Fruit fly (Drosophila melanogaster) whole organism, prepupa: Measurements from ENCODE around the gene CG12123.
A peak's percentile ranks its signal among the peaks of the same experiment; 100 is the strongest.

Experiments used
- Blimp-1 ChIP-seq: fragments of 200-800 bp; sonication (Bioruptor generic); optimal IDR thresholded peaks from 3 replicates; lab custom pipeline; 2017; ENCODE audit warnings: missing biosample characterization, missing genetic modification characterization, mild to moderate bottlenecking, moderate library complexity, missing genetic modification reagents
- CG10631 ChIP-seq: fragments of 200-800 bp; sonication (Bioruptor generic); optimal IDR thresholded peaks from 2 replicates; lab custom pipeline; 2016; ENCODE audit warnings: missing biosample characterization, missing genetic modification characterization
- CG11294 ChIP-seq: fragments of 200-800 bp; sonication (Bioruptor generic); IDR thresholded peaks from 2 replicates; pipeline ENCODE4 v1.3.6; 2022; ENCODE audit warnings: missing biosample characterization, missing genetic modification characterization
- CG11762 ChIP-seq: fragments of 200-800 bp; sonication (Bioruptor generic); optimal IDR thresholded peaks from 3 replicates; lab custom pipeline; 2016; ENCODE audit warnings: missing biosample characterization, missing genetic modification characterization; ENCODE audit not compliant: insufficient read depth
- CG15336 ChIP-seq: fragments of 200-800 bp; sonication (Bioruptor generic); IDR thresholded peaks from 2 replicates; pipeline ENCODE4 v1.3.6; 2022; ENCODE audit warnings: missing biosample characterization, missing genetic modification characterization
- CG3032 ChIP-seq: fragments of 200-800 bp; optimal IDR thresholded peaks from 2 replicates; lab custom pipeline; 2019; ENCODE audit warnings: missing biosample characterization, mild to moderate bottlenecking, missing genetic modification characterization, moderate library complexity
- CG31627 ChIP-seq: fragments of 200-800 bp; sonication (Bioruptor generic); optimal IDR thresholded peaks from 3 replicates; lab custom pipeline; 2016; ENCODE audit warnings: missing biosample characterization, missing genetic modification characterization
- CG32006 ChIP-seq: fragments of 200-800 bp; sonication (Bioruptor generic); optimal IDR thresholded peaks from 3 replicates; lab custom pipeline; 2017; ENCODE audit warnings: missing biosample characterization, mild to moderate bottlenecking, missing genetic modification characterization
- CG34406 ChIP-seq: fragments of 200-800 bp; sonication (Bioruptor generic); optimal IDR thresholded peaks from 3 replicates; lab custom pipeline; 2016; ENCODE audit warnings: missing biosample characterization, missing genetic modification characterization
- CG3919 ChIP-seq: fragments of 200-800 bp; sonication (Bioruptor generic); optimal IDR thresholded peaks from 3 replicates; lab custom pipeline; 2016; ENCODE audit warnings: missing biosample characterization, missing genetic modification characterization
- CG6276 ChIP-seq: fragments of 200-800 bp; sonication (Bioruptor generic); optimal IDR thresholded peaks from 2 replicates; lab custom pipeline; 2017; ENCODE audit warnings: missing biosample characterization, mild to moderate bottlenecking, missing genetic modification characterization
- CG6808 ChIP-seq: fragments of 200-800 bp; sonication (Bioruptor generic); optimal IDR thresholded peaks from 3 replicates; lab custom pipeline; 2017; ENCODE audit warnings: missing biosample characterization, missing genetic modification characterization, mild to moderate bottlenecking, moderate library complexity, missing genetic modification reagents
- CG6854 ChIP-seq: fragments of 200-800 bp; sonication (Bioruptor generic); optimal IDR thresholded peaks from 2 replicates; lab custom pipeline; 2017; ENCODE audit warnings: missing biosample characterization, mild to moderate bottlenecking, missing genetic modification characterization
- CG7368 ChIP-seq: fragments of 200-800 bp; sonication (Bioruptor generic); optimal IDR thresholded peaks from 3 replicates; lab custom pipeline; 2016; ENCODE audit warnings: missing biosample characterization, missing genetic modification characterization
- CG8119 ChIP-seq: fragments of 200-800 bp; sonication (Bioruptor generic); IDR thresholded peaks from 3 replicates; pipeline ENCODE4 v1.3.6; 2022; ENCODE audit warnings: missing biosample characterization, missing genetic modification characterization
- CG8319 ChIP-seq: fragments of 200-800 bp; sonication (Bioruptor generic); optimal IDR thresholded peaks from 3 replicates; lab custom pipeline; 2016; ENCODE audit warnings: missing biosample characterization, missing genetic modification characterization
- CG8632 ChIP-seq: fragments of 200-800 bp; sonication (Bioruptor generic); optimal IDR thresholded peaks from 3 replicates; lab custom pipeline; 2016; ENCODE audit warnings: missing biosample characterization, missing genetic modification characterization
- CG9139 ChIP-seq: fragments of 200-800 bp; sonication (Bioruptor generic); optimal IDR thresholded peaks from 3 replicates; lab custom pipeline; 2017; ENCODE audit warnings: missing biosample characterization, mild to moderate bottlenecking, missing genetic modification characterization
- Eip75B ChIP-seq: fragments of 200-800 bp; sonication (Bioruptor generic); optimal IDR thresholded peaks from 3 replicates; lab custom pipeline; 2016; ENCODE audit warnings: missing biosample characterization, missing genetic modification characterization
- Ets96B ChIP-seq: fragments of 200-800 bp; optimal IDR thresholded peaks from 2 replicates; lab custom pipeline; 2019; ENCODE audit warnings: missing biosample characterization, mild to moderate bottlenecking, missing genetic modification characterization, moderate library complexity
- Hr38 ChIP-seq: sonication (Bioruptor generic); optimal IDR thresholded peaks from 2 replicates; lab custom pipeline; 2016; ENCODE audit warnings: missing biosample characterization, missing genetic modification characterization
- Hr39 ChIP-seq: fragments of 200-800 bp; sonication (Bioruptor generic); optimal IDR thresholded peaks from 2 replicates; lab custom pipeline; 2016; ENCODE audit warnings: missing biosample characterization, missing genetic modification characterization
- Hr4 ChIP-seq: fragments of 200-800 bp; sonication (Bioruptor generic); optimal IDR thresholded peaks from 3 replicates; lab custom pipeline; 2016; ENCODE audit warnings: missing biosample characterization, missing genetic modification characterization
- Lpt ChIP-seq: fragments of 200-800 bp; sonication (Bioruptor generic); optimal IDR thresholded peaks from 3 replicates; lab custom pipeline; 2016; ENCODE audit warnings: missing biosample characterization, missing genetic modification characterization
- Met ChIP-seq: fragments of 200-800 bp; sonication (Bioruptor generic); optimal IDR thresholded peaks from 3 replicates; lab custom pipeline; 2016; ENCODE audit warnings: missing biosample characterization, missing genetic modification characterization
- Sox102F ChIP-seq: fragments of 200-800 bp; sonication (Bioruptor generic); optimal IDR thresholded peaks from 2 replicates; lab custom pipeline; 2016; ENCODE audit warnings: missing biosample characterization, mild to moderate bottlenecking, missing genetic modification characterization
- Sox14 ChIP-seq: fragments of 200-800 bp; sonication (Bioruptor generic); optimal IDR thresholded peaks from 3 replicates; lab custom pipeline; 2016; ENCODE audit warnings: missing biosample characterization, missing genetic modification characterization
- achi ChIP-seq: fragments of 200-800 bp; sonication (Bioruptor generic); optimal IDR thresholded peaks from 3 replicates; lab custom pipeline; 2016; ENCODE audit warnings: missing biosample characterization, missing genetic modification characterization
- acj6 ChIP-seq: fragments of 200-800 bp; sonication (Bioruptor generic); optimal IDR thresholded peaks from 3 replicates; lab custom pipeline; 2016; ENCODE audit warnings: missing biosample characterization, missing genetic modification characterization
- cyc ChIP-seq: fragments of 200-800 bp; sonication (Bioruptor generic); optimal IDR thresholded peaks from 3 replicates; lab custom pipeline; 2016; ENCODE audit warnings: missing biosample characterization, missing genetic modification characterization
- dac ChIP-seq: fragments of 200-800 bp; sonication (Bioruptor generic); optimal IDR thresholded peaks from 2 replicates; lab custom pipeline; 2017; ENCODE audit warnings: missing biosample characterization, mild to moderate bottlenecking, missing genetic modification characterization
- eg ChIP-seq: fragments of 200-800 bp; sonication (Bioruptor generic); IDR thresholded peaks from 3 replicates; pipeline ENCODE4 v1.3.6; 2022; ENCODE audit warnings: missing biosample characterization, missing genetic modification characterization
- esn ChIP-seq: fragments of 200-800 bp; sonication (Bioruptor generic); optimal IDR thresholded peaks from 2 replicates; lab custom pipeline; 2016; ENCODE audit warnings: missing biosample characterization, mild to moderate bottlenecking, missing genetic modification characterization, moderate library complexity
- fd59A ChIP-seq: fragments of 200-800 bp; sonication (Bioruptor generic); optimal IDR thresholded peaks from 2 replicates; lab custom pipeline; 2017; ENCODE audit warnings: missing biosample characterization, mild to moderate bottlenecking, missing genetic modification characterization, missing genetic modification reagents
- salr ChIP-seq, 2 experiments: fragments of 200-800 bp; sonication (Bioruptor generic); optimal IDR thresholded peaks; 3 replicates each; lab custom pipeline; 2016 to 2018; ENCODE audit warnings: missing biosample characterization in 2 of 2, missing genetic modification characterization in 2 of 2, mild to moderate bottlenecking in 1 of 2
- ss ChIP-seq, 2 experiments: fragments of 200-800 bp; sonication (Bioruptor generic); optimal IDR thresholded peaks; 2 replicates in 1 of 2; 3 replicates in 1 of 2; lab custom pipeline; 2017 to 2018; ENCODE audit warnings: mild to moderate bottlenecking in 2 of 2, missing biosample characterization in 2 of 2, missing genetic modification characterization in 2 of 2, moderate library complexity in 1 of 2
- svp ChIP-seq: fragments of 200-800 bp; sonication (Bioruptor generic); peaks from one replicate; lab custom pipeline; 2016; ENCODE audit warnings: missing biosample characterization, missing genetic modification characterization
- topi ChIP-seq: fragments of 200-800 bp; sonication (Bioruptor generic); optimal IDR thresholded peaks from 3 replicates; lab custom pipeline; 2016; ENCODE audit warnings: missing biosample characterization, missing genetic modification characterization
- vri ChIP-seq: fragments of 200-800 bp; sonication (Bioruptor generic); optimal IDR thresholded peaks from 3 replicates; lab custom pipeline; 2016; ENCODE audit warnings: missing biosample characterization, mild to moderate bottlenecking, missing genetic modification characterization

CG12123 gene

dm6 chrX:8420772-8421448 is 21.2 kb downstream of the CG12123 start (continued):
- TF ChIP-seq CG6276 (peak; percentile 75), Sox14 (GFP tag; lab: Kevin White, UChicago) (peak; percentile 67), Met (GFP tag; lab: Kevin White, UChicago) (no peak), CG6808 (peak; percentile 70), CG8119 (GFP tag; lab: Robert Waterston, UW) (peak; percentile 82), achi (GFP tag; lab: Kevin White, UChicago) (peak; percentile 91), Hr4 (GFP tag; lab: Kevin White, UChicago) (no peak), Ets96B (tag; lab: Kevin White, UChicago) (peak; percentile 60), CG3032 (tag; lab: Kevin White, UChicago) (peak; percentile 37), vri (GFP tag; lab: Kevin White, UChicago) (peak; percentile 52), CG11762 (GFP tag; lab: Kevin White, UChicago) (no peak), CG8319 (no peak), Hr38 (GFP tag; lab: Kevin White, UChicago) (no peak), topi (GFP tag; lab: Kevin White, UChicago) (peak; percentile 37), CG8632 (GFP tag; lab: Kevin White, UChicago) (peak; percentile 31), CG9139 (GFP tag; lab: Kevin White, UChicago) (peak; percentile 76), Blimp-1 (GFP tag; lab: Kevin White, UChicago) (peak; percentile 82), CG32006 (no peak), esn (GFP tag; lab: Kevin White, UChicago) (peak; percentile 63), CG3919 (no peak), cyc (GFP tag; lab: Kevin White, UChicago) (peak; percentile 41), Eip75B (GFP tag; lab: Kevin White, UChicago) (peak; percentile 47), CG15336 (peak; percentile 83), salr (GFP tag; optimal IDR thresholded peaks at IDR 0.05; lab: Kevin White, UChicago) (no peak), CG11294 (peak; percentile 8; the same call in 1 of the 2 replicates), dac (GFP tag; lab: Kevin White, UChicago) (no peak), CG31627 (GFP tag; lab: Kevin White, UChicago) (peak; percentile 48), svp (GFP tag; lab: Kevin White, UChicago) (no peak), CG10631 (GFP tag; lab: Kevin White, UChicago) (no peak), Sox102F (GFP tag; lab: Kevin White, UChicago) (no peak), CG7368 (GFP tag; lab: Kevin White, UChicago) (peak; percentile 29), CG34406 (peak; percentile 21), Lpt (peak; percentile 50), eg (peak; percentile 84; the same call in 2 of the 3 replicates), Hr39 (GFP tag; lab: Kevin White, UChicago) (peak; percentile 25), CG6854 (peak; percentile 65), fd59A (GFP tag; lab: Kevin White, UChicago) (no peak), acj6 (GFP tag; lab: Kevin White, UChicago) (no peak)

- no peak for TF ChIP-seq CG3032 (tag; lab: Kevin White, UChicago)
- TF ChIP-seq ss (GFP tag; optimal IDR thresholded peaks at IDR 0.05; lab: Kevin White, UChicago): peak; percentile 4 to 43
- TF ChIP-seq Blimp-1 (GFP tag; lab: Kevin White, UChicago): peak; percentile 21
- TF ChIP-seq, all 60 proteins: peak for 2
Measured at dm6 chrX:8419534-8419933, 22.6 kb downstream of the CG12123 start.
